Worm (Caenorhabditis elegans): ENCODE data around the gene npr-41.
"Not testable (repeated sequence)": the region's sequence is repeated elsewhere in the genome, so short reads cannot be mapped to it uniquely, and the experiment has no call there.

The npr-41 gene

ce11 chrII:11545299-11545951 is 35.0 kb downstream of the npr-41 start, which contains the start of gene dnj-13 (continued):
- peak; percentile 93 for TF ChIP-seq ref-2 (tag; optimal IDR thresholded peaks at IDR 0.05)
- peak; percentile 90 for TF ChIP-seq nfya-1 (tag; optimal IDR thresholded peaks at IDR 0.05)
- no peak for TF ChIP-seq K02D7.2 (tag; optimal IDR thresholded peaks at IDR 0.05)
- peak; percentile 79 for TF ChIP-seq tbx-2 (tag; optimal IDR thresholded peaks at IDR 0.05)
- peak; percentile 60 for TF ChIP-seq C08G9.2 (tag; optimal IDR thresholded peaks at IDR 0.05)
- TF ChIP-seq ama-1 (optimal IDR thresholded peaks at IDR 0.05) = peak; percentile 27
- TF ChIP-seq pros-1 (tag; optimal IDR thresholded peaks at IDR 0.05) = peak; percentile 47
- TF ChIP-seq pag-3 (tag; optimal IDR thresholded peaks at IDR 0.05; ENCODE audit: borderline replicate concordance) = no peak
- peak; percentile 51 for TF ChIP-seq gmeb-2 (tag; optimal IDR thresholded peaks at IDR 0.05)
- no peak for TF ChIP-seq ceh-24 (tag; optimal IDR thresholded peaks at IDR 0.05)

DNA sequence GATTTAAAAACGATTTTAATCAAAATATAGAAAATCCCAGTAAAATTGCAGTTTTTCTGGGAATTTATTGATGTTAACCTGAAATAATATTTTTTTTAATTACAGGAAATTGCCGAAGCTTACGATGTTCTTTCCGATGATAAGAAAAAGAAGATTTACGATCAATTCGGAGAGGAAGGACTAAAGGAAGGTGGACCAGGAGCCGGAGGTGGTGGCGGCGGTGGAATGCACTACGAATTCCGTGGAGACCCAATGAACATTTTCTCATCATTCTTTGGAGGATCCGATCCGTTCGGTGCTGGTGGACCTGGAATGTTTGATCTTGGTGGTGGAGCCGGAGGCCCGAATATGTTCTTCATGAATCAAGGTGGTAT is 35.5 kb downstream of the npr-41 start:
- TF ChIP-seq pag-3 (tag; optimal IDR thresholded peaks at IDR 0.05; ENCODE audit: borderline replicate concordance) = no peak
- no peak for TF ChIP-seq Y22D7AL.16 (tag; optimal IDR thresholded peaks at IDR 0.05)
- TF ChIP-seq fax-1 (tag; optimal IDR thresholded peaks at IDR 0.05) = no peak
- TF ChIP-seq eyg-1 (tag; optimal IDR thresholded peaks at IDR 0.05) = no peak
- no peak for TF ChIP-seq sox-4 (tag; optimal IDR thresholded peaks at IDR 0.05)

- TF ChIP-seq elt-2 (tag; optimal IDR thresholded peaks at IDR 0.05) = peak; percentile 30
- TF ChIP-seq rnt-1 (tag; optimal IDR thresholded peaks at IDR 0.05) = peak; percentile 28
- TF ChIP-seq C38D4.7 (GFP tag; optimal IDR thresholded peaks at IDR 0.05) = no peak
- peak; percentile 79 for TF ChIP-seq ama-1 (optimal IDR thresholded peaks at IDR 0.05)
- no peak for TF ChIP-seq hlh-30 (tag; optimal IDR thresholded peaks at IDR 0.05; ENCODE audit: insufficient read depth)
- TF ChIP-seq ceh-30 (tag; optimal IDR thresholded peaks at IDR 0.05) = peak; percentile 17
- no peak for TF ChIP-seq T23F11.4 (GFP tag; optimal IDR thresholded peaks at IDR 0.05)
- peak; percentile 29 for TF ChIP-seq ceh-6 (GFP tag; optimal IDR thresholded peaks at IDR 0.05)
- no peak for TF ChIP-seq ceh-2 (tag; optimal IDR thresholded peaks at IDR 0.05)
- no peak for TF ChIP-seq nfya-1 (tag; optimal IDR thresholded peaks at IDR 0.05)
Observed at ce11 chrII:11547254-11547687, 36.8 kb downstream of the npr-41 start, which contains the start of gene F54D5.7. F54D5.7 (plus strand) TSS chrII:11547517.

DNA sequence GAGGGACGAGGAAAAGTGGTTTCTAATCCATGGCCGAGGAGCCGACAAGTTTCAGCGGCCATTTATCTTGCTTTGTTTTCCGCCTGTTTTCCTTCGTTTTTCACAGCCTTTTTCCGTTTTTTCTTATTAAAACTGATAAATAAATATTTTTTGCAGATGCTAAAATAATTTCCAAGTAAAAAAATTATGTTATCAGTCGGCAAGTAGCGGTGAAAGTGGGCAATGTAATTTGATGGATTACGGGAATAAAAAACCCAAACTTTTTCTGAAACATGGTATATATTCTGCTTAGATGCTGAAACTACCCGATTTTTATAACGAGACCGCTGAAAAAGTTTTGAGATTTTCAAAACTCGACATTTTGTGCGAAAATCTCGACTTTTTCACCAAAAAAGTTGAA is 41.5 kb downstream of the npr-41 start, which contains the start of gene dhgd-1:
TSS of gene dhgd-1 (minus strand) at position 101 of the 400 bp plus-strand sequence.
- TF ChIP-seq ceh-31, ahr-1, nhr-11 (tag; optimal IDR thresholded peaks at IDR 0.05): not testable (repeated sequence)

ce11 chrII:11555634-11556033 is 45.2 kb downstream of the npr-41 start, which contains the start of gene F54D5.24:
F54D5.24 (plus strand) TSS chrII:11555949.
- TF ChIP-seq ceh-34 (tag; optimal IDR thresholded peaks at IDR 0.05) (peak; percentile 64), hlh-8 (tag; optimal IDR thresholded peaks at IDR 0.05) (peak; percentile 38), ceh-18 (tag; optimal IDR thresholded peaks at IDR 0.05) (no peak), tbx-2 (tag; optimal IDR thresholded peaks at IDR 0.05) (peak; percentile 5)

- TF ChIP-seq nfya-1 (tag; optimal IDR thresholded peaks at IDR 0.05) (no peak), pros-1 (tag; optimal IDR thresholded peaks at IDR 0.05) (no peak), sdc-2 (tag; optimal IDR thresholded peaks at IDR 0.05) (no peak)
Observed at ce11 chrII:11556338-11556737, 45.9 kb downstream of the npr-41 start, which contains the start of gene F54D5.17. F54D5.17 (plus strand) TSS chrII:11556638.
